Worm (Caenorhabditis elegans) whole organism, mixed stage, embryonic: ENCODE measurements around the gene spp-5.

Experiments used
- cnd-1 ChIP-seq: fragments of 200-800 bp; sonication (Bioruptor generic); optimal IDR thresholded peaks from 2 replicates; lab custom pipeline; 2018; ENCODE audit warnings: mild to moderate bottlenecking, missing genetic modification characterization, missing compliant biosample characterization
- mls-2 ChIP-seq: sonication (generic microtip); optimal IDR thresholded peaks from 2 replicates; lab custom pipeline; 2016; ENCODE audit warnings: mild to moderate bottlenecking, missing genetic modification characterization, moderate library complexity, missing compliant biosample characterization
- pha-4 ChIP-seq: fragments of 150-350 bp; optimal IDR thresholded peaks from 2 replicates; lab custom pipeline; 2018; ENCODE audit warnings: missing biosample characterization, missing genetic modification reagents, missing genetic modification characterization

DNA sequence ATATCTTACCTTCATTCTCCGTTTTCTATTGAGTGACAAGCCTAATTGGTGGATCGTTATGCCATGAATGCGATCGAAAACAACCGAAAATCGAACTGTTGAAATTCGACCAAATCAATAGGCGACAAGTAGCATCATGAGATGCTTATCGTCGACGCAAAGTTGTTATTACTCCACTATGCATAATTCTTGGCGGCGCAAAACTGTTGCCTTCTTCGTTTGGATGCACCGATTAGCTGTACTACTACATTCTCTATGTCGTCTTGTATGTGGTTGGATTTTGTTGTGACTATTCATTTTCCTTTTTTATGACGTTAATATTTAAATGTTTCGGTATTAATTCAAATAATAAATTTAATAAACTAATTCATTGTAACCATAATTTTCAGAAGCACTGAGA lies 48.2 kb downstream of the spp-5 start, which contains the start of gene F46H5.11:
- TF ChIP-seq mls-2 (tag; lab: Kevin White, UChicago): no peak
- TF ChIP-seq cnd-1 (tag; lab: Kevin White, UChicago): no peak
- TF ChIP-seq pha-4 (tag; lab: Kevin White, UChicago): no peak
